Worm (Caenorhabditis elegans) whole organism, mixed stage, embryonic: ENCODE results near the gene arx-5.

Experiments used
- M03D4.4 ChIP-seq: sonication (generic microtip); optimal IDR thresholded peaks from 2 replicates; lab custom pipeline; 2017; ENCODE audit warnings: mild to moderate bottlenecking, missing genetic modification characterization, missing compliant biosample characterization
- ham-2 ChIP-seq: fragments of 200-800 bp; sonication (Bioruptor generic); optimal IDR thresholded peaks from 2 replicates; lab custom pipeline; 2018; ENCODE audit warnings: mild to moderate bottlenecking, missing genetic modification characterization, missing compliant biosample characterization
- lin-32 ChIP-seq: fragments of 200-800 bp; sonication (Bioruptor generic); optimal IDR thresholded peaks from 2 replicates; lab custom pipeline; 2018; ENCODE audit warnings: mild to moderate bottlenecking, missing genetic modification characterization, missing compliant biosample characterization
- pha-4 ChIP-seq: fragments of 150-350 bp; optimal IDR thresholded peaks from 2 replicates; lab custom pipeline; 2018; ENCODE audit warnings: missing biosample characterization, missing genetic modification reagents, missing genetic modification characterization
- snpc-4 ChIP-seq: fragments of 150-350 bp; optimal IDR thresholded peaks from 2 replicates; lab custom pipeline; 2014; ENCODE audit warnings: missing biosample characterization, missing genetic modification characterization
- ztf-11 ChIP-seq: fragments of 150-350 bp; optimal IDR thresholded peaks from 2 replicates; lab custom pipeline; 2014; ENCODE audit warnings: missing biosample characterization, missing genetic modification characterization

- TF ChIP-seq snpc-4 (tag; lab: Kevin White, UChicago) (no peak), lin-32 (GFP tag; lab: Kevin White, UChicago) (no peak), M03D4.4 (tag; lab: Kevin White, UChicago) (no peak), pha-4 (tag; lab: Kevin White, UChicago) (no peak), ztf-11 (tag; lab: Kevin White, UChicago) (no peak), ham-2 (GFP tag; lab: Kevin White, UChicago) (no peak)
These were observed 1.2 kb upstream of the arx-5 start for ce11 chrIII:12819148-12819547.
